Fruit fly (Drosophila melanogaster): ENCODE data around the gene Adck5.
"Not testable (repeated sequence)": the region's sequence is repeated elsewhere in the genome, so short reads cannot be mapped to it uniquely, and the experiment has no call there.

Gene Adck5

dm6 chr3L:11123598-11124284, 45.9 kb upstream of the Adck5 start:
- peak; percentile 67 for TF ChIP-seq pad (GFP tag; optimal IDR thresholded peaks at IDR 0.05)
- TF ChIP-seq CG7101 (tag; optimal IDR thresholded peaks at IDR 0.05) = no peak
- peak; percentile 24 for TF ChIP-seq ovo (GFP tag; optimal IDR thresholded peaks at IDR 0.05)
- TF ChIP-seq Clk (GFP tag; optimal IDR thresholded peaks at IDR 0.05) = no peak

dm6 chr3L:11124439-11124838, 45.2 kb upstream of the Adck5 start:
- TF ChIP-seq pad (GFP tag; optimal IDR thresholded peaks at IDR 0.05) = no peak
- TF ChIP-seq CG12768 (GFP tag; optimal IDR thresholded peaks at IDR 0.05) = no peak
- no peak for TF ChIP-seq toe (GFP tag; optimal IDR thresholded peaks at IDR 0.05)
- no peak for TF ChIP-seq CG7045 (GFP tag; optimal IDR thresholded peaks at IDR 0.05)
- TF ChIP-seq bab1 (GFP tag; optimal IDR thresholded peaks at IDR 0.05) = no peak
- no peak for TF ChIP-seq ovo (GFP tag; optimal IDR thresholded peaks at IDR 0.05)
- no peak for TF ChIP-seq Mnt (GFP tag; optimal IDR thresholded peaks at IDR 0.05)
- TF ChIP-seq CG7101 (tag; optimal IDR thresholded peaks at IDR 0.05) = no peak
- no peak for TF ChIP-seq CG1620 (GFP tag; optimal IDR thresholded peaks at IDR 0.05)
- no peak for TF ChIP-seq Crg-1 (GFP tag; optimal IDR thresholded peaks at IDR 0.05)
- TF ChIP-seq CG5204 (GFP tag; optimal IDR thresholded peaks at IDR 0.05) = no peak
- TF ChIP-seq tj (GFP tag; optimal IDR thresholded peaks at IDR 0.05) = no peak
- no peak for TF ChIP-seq Clk (GFP tag; optimal IDR thresholded peaks at IDR 0.05)
- TF ChIP-seq CG11617 (GFP tag; optimal IDR thresholded peaks at IDR 0.05) = no peak
- TF ChIP-seq cic (GFP tag; optimal IDR thresholded peaks at IDR 0.05) = no peak
- TF ChIP-seq Hr96 (GFP tag; optimal IDR thresholded peaks at IDR 0.05) = no peak
- no peak for TF ChIP-seq CG14711 (tag; optimal IDR thresholded peaks at IDR 0.05)
- TF ChIP-seq kay (GFP tag; ENCODE audit: borderline replicate concordance) = no peak
- TF ChIP-seq cnc (optimal IDR thresholded peaks at IDR 0.05) = no peak

- TF ChIP-seq Crg-1 (GFP tag; optimal IDR thresholded peaks at IDR 0.05) (no peak), bab1 (GFP tag; optimal IDR thresholded peaks at IDR 0.05) (no peak), CG33017 (tag; optimal IDR thresholded peaks at IDR 0.05) (no peak), CG7045 (GFP tag; optimal IDR thresholded peaks at IDR 0.05) (no peak), Hr96 (GFP tag; optimal IDR thresholded peaks at IDR 0.05) (no peak), tj (GFP tag; optimal IDR thresholded peaks at IDR 0.05) (no peak), CG14711 (tag; optimal IDR thresholded peaks at IDR 0.05) (no peak), pad (GFP tag; optimal IDR thresholded peaks at IDR 0.05) (no peak), Clk (GFP tag; optimal IDR thresholded peaks at IDR 0.05) (no peak), CG11617 (GFP tag; optimal IDR thresholded peaks at IDR 0.05) (no peak)
Measured at dm6 chr3L:11124841-11125240, 44.8 kb upstream of the Adck5 start.

dm6 chr3L:11125636-11126532, 43.7 kb upstream of the Adck5 start:
- TF ChIP-seq Mnt (GFP tag; optimal IDR thresholded peaks at IDR 0.05) (peak; percentile 3), CG14711 (tag; optimal IDR thresholded peaks at IDR 0.05) (peak; percentile 33), cnc (optimal IDR thresholded peaks at IDR 0.05) (no peak), bab1 (GFP tag; optimal IDR thresholded peaks at IDR 0.05) (peak; percentile 58)

dm6 chr3L:11130535-11130934, 39.1 kb upstream of the Adck5 start, which contains the start of gene nol:
Gene nol, plus strand, starts transcription at chr3L:11130835.
- TF ChIP-seq toe (GFP tag; optimal IDR thresholded peaks at IDR 0.05) (no peak), cic (GFP tag; optimal IDR thresholded peaks at IDR 0.05) (no peak), Crg-1 (GFP tag; optimal IDR thresholded peaks at IDR 0.05) (no peak), pad (GFP tag; optimal IDR thresholded peaks at IDR 0.05) (no peak), bab1 (GFP tag; optimal IDR thresholded peaks at IDR 0.05) (no peak), Mnt (GFP tag; optimal IDR thresholded peaks at IDR 0.05) (no peak), kay (GFP tag; ENCODE audit: borderline replicate concordance) (no peak), CG5204 (GFP tag; optimal IDR thresholded peaks at IDR 0.05) (no peak), CG7045 (GFP tag; optimal IDR thresholded peaks at IDR 0.05) (no peak), CG1620 (GFP tag; optimal IDR thresholded peaks at IDR 0.05) (no peak), ovo (GFP tag; optimal IDR thresholded peaks at IDR 0.05) (no peak), CG33017 (tag; optimal IDR thresholded peaks at IDR 0.05) (no peak), CG12768 (GFP tag; optimal IDR thresholded peaks at IDR 0.05) (no peak), tj (GFP tag; optimal IDR thresholded peaks at IDR 0.05) (no peak), CG7101 (tag; optimal IDR thresholded peaks at IDR 0.05) (no peak), CG11617 (GFP tag; optimal IDR thresholded peaks at IDR 0.05) (no peak), cnc (optimal IDR thresholded peaks at IDR 0.05) (no peak), CG14711 (tag; optimal IDR thresholded peaks at IDR 0.05) (no peak), Clk (GFP tag; optimal IDR thresholded peaks at IDR 0.05) (no peak), Hr96 (GFP tag; optimal IDR thresholded peaks at IDR 0.05) (no peak)

- TF ChIP-seq CG11617 (GFP tag; optimal IDR thresholded peaks at IDR 0.05); Hr96 (GFP tag; optimal IDR thresholded peaks at IDR 0.05); CG33017 (tag; optimal IDR thresholded peaks at IDR 0.05): not testable (repeated sequence)
Measured at dm6 chr3L:11132055-11132454, 37.6 kb upstream of the Adck5 start, which contains the start of gene CG32074. Gene CG32074, minus strand, starts transcription at chr3L:11132322.
